Worm (Caenorhabditis elegans) whole organism, L1 larva: ENCODE data around the gene R105.1.

Experiments
- F16B12.6 ChIP-seq: fragments of 150-350 bp; optimal IDR thresholded peaks from 2 replicates; lab custom pipeline; 2014; ENCODE audit warnings: missing biosample characterization, missing genetic modification characterization
- Y116A8C.19 ChIP-seq: sonication (generic microtip); optimal IDR thresholded peaks from 2 replicates; lab custom pipeline; 2016; ENCODE audit warnings: missing compliant biosample characterization, missing genetic modification characterization, borderline replicate concordance
- alr-1 ChIP-seq: fragments of 200-800 bp; sonication (Bioruptor generic); optimal IDR thresholded peaks from 2 replicates; lab custom pipeline; 2018; ENCODE audit warnings: borderline replicate concordance, mild to moderate bottlenecking, missing genetic modification characterization, missing compliant biosample characterization
- aly-2 ChIP-seq: fragments of 150-350 bp; optimal IDR thresholded peaks from 2 replicates; lab custom pipeline; 2014; ENCODE audit warnings: missing biosample characterization, missing genetic modification characterization
- ama-1 ChIP-seq: fragments of 150-350 bp; optimal IDR thresholded peaks from 2 replicates; lab custom pipeline; 2014
- ceh-63 ChIP-seq: fragments of 200-800 bp; sonication (Bioruptor generic); optimal IDR thresholded peaks from 2 replicates; lab custom pipeline; 2018; ENCODE audit warnings: mild to moderate bottlenecking, missing genetic modification characterization, missing compliant biosample characterization
- ceh-8 ChIP-seq: fragments of 200-800 bp; sonication (Bioruptor generic); optimal IDR thresholded peaks from 2 replicates; lab custom pipeline; 2018; ENCODE audit warnings: mild to moderate bottlenecking, missing genetic modification characterization, moderate library complexity, missing compliant biosample characterization
- ceh-88 ChIP-seq: fragments of 200-800 bp; sonication (Bioruptor generic); IDR thresholded peaks from 2 replicates; pipeline ENCODE4 v1.3.6; 2022; ENCODE audit warnings: missing genetic modification characterization, missing compliant biosample characterization
- ceh-90 ChIP-seq: sonication (generic microtip); optimal IDR thresholded peaks from 2 replicates; lab custom pipeline; 2016; ENCODE audit warnings: missing genetic modification characterization, missing compliant biosample characterization
- dpl-1 ChIP-seq, 3 experiments: fragments of 150-350 bp in 2 of 3; sonication (generic microtip) in 1 of 3; optimal IDR thresholded peaks; 2 replicates each; lab custom pipeline; 2014 to 2017; ENCODE audit warnings: missing biosample characterization in 3 of 3, missing genetic modification characterization in 3 of 3, missing genetic modification reagents in 3 of 3
- dsc-1 ChIP-seq: sonication (generic microtip); optimal IDR thresholded peaks from 2 replicates; lab custom pipeline; 2016; ENCODE audit warnings: mild to moderate bottlenecking, missing genetic modification characterization, missing compliant biosample characterization
- egl-13 ChIP-seq: sonication (generic microtip); optimal IDR thresholded peaks from 2 replicates; lab custom pipeline; 2016; ENCODE audit warnings: missing genotype, missing genetic modification reagents, missing genetic modification characterization, missing compliant biosample characterization
- egl-27 ChIP-seq, 2 experiments: fragments of 150-350 bp in 1 of 2; sonication (generic microtip); optimal IDR thresholded peaks; 3 replicates each; lab custom pipeline; 2017 to 2018; ENCODE audit warnings: missing biosample characterization in 2 of 2, missing genetic modification characterization in 2 of 2, missing genetic modification reagents in 2 of 2
- elt-2 ChIP-seq: sonication (generic microtip); optimal IDR thresholded peaks from 2 replicates; lab custom pipeline; 2016; ENCODE audit warnings: missing genetic modification characterization, mild to moderate bottlenecking, inconsistent platforms, missing compliant biosample characterization, missing genetic modification reagents
- elt-3 ChIP-seq, 6 experiments: fragments of 150-350 bp in 1 of 6; sonication (generic microtip); optimal IDR thresholded peaks; 2 replicates each; lab custom pipeline; 2017 to 2018; ENCODE audit warnings: missing biosample characterization in 6 of 6, missing genetic modification characterization in 6 of 6, inconsistent platforms in 1 of 6
- ets-5 ChIP-seq: fragments of 200-800 bp; sonication (Bioruptor generic); IDR thresholded peaks from 2 replicates; pipeline ENCODE4 v1.3.6; 2022; ENCODE audit warnings: missing genetic modification characterization, missing compliant biosample characterization
- fkh-10 ChIP-seq: sonication (generic microtip); optimal IDR thresholded peaks from 2 replicates; lab custom pipeline; 2017; ENCODE audit warnings: missing biosample characterization, missing genetic modification reagents, missing genetic modification characterization
- grh-1 ChIP-seq: fragments of 200-800 bp; sonication (Bioruptor generic); IDR thresholded peaks from 2 replicates; pipeline ENCODE4 v1.3.6; 2022; ENCODE audit warnings: missing genetic modification reagents, missing genetic modification characterization, missing compliant biosample characterization
- hlh-17 ChIP-seq: fragments of 200-800 bp; sonication (Bioruptor generic); optimal IDR thresholded peaks from 2 replicates; lab custom pipeline; 2018; ENCODE audit warnings: missing genetic modification characterization, mild to moderate bottlenecking, missing compliant biosample characterization, moderate library complexity, borderline replicate concordance
- hlh-4 ChIP-seq: sonication (generic microtip); optimal IDR thresholded peaks from 2 replicates; lab custom pipeline; 2016; ENCODE audit warnings: mild to moderate bottlenecking, missing genetic modification characterization, missing compliant biosample characterization
- hpl-2 ChIP-seq: fragments of 150-350 bp; optimal IDR thresholded peaks from 2 replicates; lab custom pipeline; 2014; ENCODE audit warnings: missing biosample characterization, missing genetic modification reagents, missing genetic modification characterization
- isw-1 ChIP-seq: fragments of 200-800 bp; sonication (Bioruptor generic); IDR thresholded peaks from 2 replicates; pipeline ENCODE4 v1.3.6; 2022; ENCODE audit warnings: missing genetic modification characterization, missing compliant biosample characterization
- jun-1 ChIP-seq: fragments of 150-350 bp; optimal IDR thresholded peaks from 2 replicates; lab custom pipeline; 2014; ENCODE audit warnings: missing biosample characterization, missing genetic modification reagents, missing genetic modification characterization
- lin-13 ChIP-seq: fragments of 150-350 bp; optimal IDR thresholded peaks from 2 replicates; lab custom pipeline; 2014; ENCODE audit warnings: missing biosample characterization, missing genetic modification reagents, missing genetic modification characterization
- lin-14 ChIP-seq: fragments of 200-800 bp; sonication (Bioruptor generic); optimal IDR thresholded peaks from 2 replicates; lab custom pipeline; 2018; ENCODE audit warnings: mild to moderate bottlenecking, missing genetic modification characterization, moderate library complexity, missing compliant biosample characterization
- lin-35 ChIP-seq, 2 experiments: fragments of 150-350 bp; optimal IDR thresholded peaks; 2 replicates each; lab custom pipeline; 2014; ENCODE audit warnings: missing biosample characterization in 2 of 2, missing genetic modification characterization in 2 of 2, missing genetic modification reagents in 2 of 2
- lin-39 ChIP-seq: fragments of 150-350 bp; optimal IDR thresholded peaks from 2 replicates; lab custom pipeline; 2014; ENCODE audit warnings: missing biosample characterization, missing genetic modification reagents, missing genetic modification characterization
- lir-3 ChIP-seq: sonication (generic microtip); optimal IDR thresholded peaks from 2 replicates; lab custom pipeline; 2016; ENCODE audit warnings: mild to moderate bottlenecking, missing genetic modification characterization, moderate library complexity, missing compliant biosample characterization; ENCODE audit not compliant: poor library complexity
- lsy-2 ChIP-seq, 2 experiments: fragments of 150-350 bp; optimal IDR thresholded peaks; 2 replicates each; lab custom pipeline; 2014; ENCODE audit warnings: missing biosample characterization in 2 of 2, missing genetic modification characterization in 2 of 2
- mdl-1 ChIP-seq, 2 experiments: fragments of 150-350 bp; optimal IDR thresholded peaks; 2 replicates each; lab custom pipeline; 2014 to 2017; ENCODE audit warnings: missing biosample characterization in 2 of 2, missing genetic modification characterization in 2 of 2, inconsistent platforms in 1 of 2
- mef-2 ChIP-seq: fragments of 150-350 bp; optimal IDR thresholded peaks from 2 replicates; lab custom pipeline; 2014; ENCODE audit warnings: missing biosample characterization, missing genetic modification characterization
- mep-1 ChIP-seq: fragments of 150-350 bp; optimal IDR thresholded peaks from 2 replicates; lab custom pipeline; 2014; ENCODE audit warnings: missing biosample characterization, missing genetic modification characterization
- nhr-19 ChIP-seq: fragments of 200-800 bp; sonication (Bioruptor generic); conservative IDR thresholded peaks from 2 replicates; pipeline ENCODE4 v1.3.6; 2022; ENCODE audit warnings: missing genetic modification characterization, missing compliant biosample characterization
- nhr-20 ChIP-seq: sonication (generic microtip); optimal IDR thresholded peaks from 2 replicates; lab custom pipeline; 2016; ENCODE audit warnings: mild to moderate bottlenecking, missing genetic modification characterization, missing compliant biosample characterization
- nhr-28 ChIP-seq: fragments of 150-350 bp; optimal IDR thresholded peaks from 2 replicates; lab custom pipeline; 2014; ENCODE audit warnings: missing biosample characterization, missing genetic modification characterization
- nhr-71 ChIP-seq: sonication (generic microtip); optimal IDR thresholded peaks from 2 replicates; lab custom pipeline; 2016; ENCODE audit warnings: mild to moderate bottlenecking, missing genetic modification characterization, moderate library complexity, missing compliant biosample characterization
- nhr-77 ChIP-seq: fragments of 150-350 bp; optimal IDR thresholded peaks from 2 replicates; lab custom pipeline; 2014; ENCODE audit warnings: missing biosample characterization, missing genetic modification characterization
- nhr-84 ChIP-seq: sonication (generic microtip); optimal IDR thresholded peaks from 2 replicates; lab custom pipeline; 2017; ENCODE audit warnings: missing biosample characterization, missing genetic modification characterization
- nhr-85 ChIP-seq: sonication (generic microtip); peaks from one replicate; lab custom pipeline; 2016; ENCODE audit warnings: missing genetic modification characterization, inconsistent platforms, missing compliant biosample characterization
- nhr-90 ChIP-seq: sonication (generic microtip); optimal IDR thresholded peaks from 2 replicates; lab custom pipeline; 2016; ENCODE audit warnings: mild to moderate bottlenecking, missing genetic modification characterization, missing compliant biosample characterization; ENCODE audit not compliant: poor library complexity
- rnt-1 ChIP-seq: sonication (generic microtip); optimal IDR thresholded peaks from 2 replicates; lab custom pipeline; 2016; ENCODE audit warnings: mild to moderate bottlenecking, missing genetic modification characterization, moderate library complexity, missing compliant biosample characterization
- snu-23 ChIP-seq: sonication (generic microtip); optimal IDR thresholded peaks from 2 replicates; lab custom pipeline; 2016; ENCODE audit warnings: missing genetic modification characterization, missing compliant biosample characterization
- sox-4 ChIP-seq: sonication (generic microtip); optimal IDR thresholded peaks from 2 replicates; lab custom pipeline; 2016; ENCODE audit warnings: missing genetic modification characterization, missing compliant biosample characterization
- sptf-1 ChIP-seq: fragments of 150-350 bp; optimal IDR thresholded peaks from 2 replicates; lab custom pipeline; 2014; ENCODE audit warnings: missing biosample characterization, missing genetic modification characterization
- swsn-7 ChIP-seq: sonication (generic microtip); optimal IDR thresholded peaks from 2 replicates; lab custom pipeline; 2016; ENCODE audit warnings: missing genetic modification characterization, missing compliant biosample characterization
- tbx-2 ChIP-seq: sonication (generic microtip); optimal IDR thresholded peaks from 2 replicates; lab custom pipeline; 2016; ENCODE audit warnings: missing genetic modification characterization, missing compliant biosample characterization
- unc-30 ChIP-seq: sonication (generic microtip); optimal IDR thresholded peaks from 2 replicates; lab custom pipeline; 2017; ENCODE audit warnings: missing biosample characterization, missing genetic modification characterization
- unc-98 ChIP-seq: fragments of 200-800 bp; sonication (Bioruptor generic); IDR thresholded peaks from 2 replicates; pipeline ENCODE4 v1.3.6; 2022; ENCODE audit warnings: missing genetic modification characterization, missing compliant biosample characterization
- vab-15 ChIP-seq: sonication (generic microtip); optimal IDR thresholded peaks from 2 replicates; lab custom pipeline; 2017; ENCODE audit warnings: missing genotype, mild to moderate bottlenecking, missing genetic modification characterization, missing compliant biosample characterization
- xbp-1 ChIP-seq: sonication (generic microtip); optimal IDR thresholded peaks from 2 replicates; lab custom pipeline; 2016; ENCODE audit warnings: missing genetic modification characterization, missing compliant biosample characterization
- zag-1 ChIP-seq: fragments of 150-350 bp; optimal IDR thresholded peaks from 2 replicates; lab custom pipeline; 2014; ENCODE audit warnings: missing biosample characterization, missing genetic modification characterization
- zip-4 ChIP-seq: fragments of 200-800 bp; sonication (Bioruptor generic); optimal IDR thresholded peaks from 2 replicates; lab custom pipeline; 2018; ENCODE audit warnings: mild to moderate bottlenecking, missing genetic modification characterization, moderate library complexity, missing compliant biosample characterization

Gene R105.1

ce11 chrIV:4650624-4651094 lies 17.2 kb downstream of the R105.1 start, which contains the start of gene ubc-9 (continued):
- TF ChIP-seq grh-1 (GFP tag; lab: Robert Waterston, UW) (peak; percentile 59), lin-35 (GFP tag; optimal IDR thresholded peaks at IDR 0.05; lab: Kevin White, UChicago) (peak; percentile 77 to 85), F16B12.6 (peak; percentile 16), ets-5 (GFP tag; lab: Robert Waterston, UW) (no peak), alr-1 (no peak), hpl-2 (GFP tag; lab: Kevin White, UChicago) (no peak), dpl-1 (GFP tag; optimal IDR thresholded peaks at IDR 0.05; lab: Kevin White, UChicago) (peak; percentile 69 to 80 (median 72)), nhr-84 (tag; lab: Kevin White, UChicago) (no peak), lin-39 (tag; lab: Kevin White, UChicago) (no peak), rnt-1 (tag; lab: Kevin White, UChicago) (peak; percentile 62), ceh-63 (GFP tag; lab: Kevin White, UChicago) (no peak), ceh-8 (no peak), nhr-85 (tag; lab: Kevin White, UChicago) (peak; percentile 85), xbp-1 (peak; percentile 70), swsn-7 (tag; lab: Kevin White, UChicago) (peak; percentile 76), lin-14 (GFP tag; lab: Kevin White, UChicago) (peak; percentile 83), lir-3 (peak; percentile 39), lin-13 (peak; percentile 88), sox-4 (tag; lab: Kevin White, UChicago) (peak; percentile 35), nhr-20 (tag; lab: Kevin White, UChicago) (peak; percentile 83), isw-1 (GFP tag; lab: Robert Waterston, UW) (peak; percentile 69), fkh-10 (GFP tag; lab: Kevin White, UChicago) (no peak), unc-30 (no peak), egl-13 (tag; lab: Kevin White, UChicago) (peak; percentile 54), hlh-17 (no peak), ama-1 (lab: Kevin White, UChicago) (no peak), jun-1 (no peak), mdl-1 (tag; optimal IDR thresholded peaks at IDR 0.05; lab: Kevin White, UChicago) (peak in 1 of 2 experiments; percentile 33), zip-4 (GFP tag; lab: Kevin White, UChicago) (peak; percentile 69), lsy-2 (tag; optimal IDR thresholded peaks at IDR 0.05; lab: Kevin White, UChicago) (peak; percentile 74 to 76), vab-15 (tag; lab: Kevin White, UChicago) (peak; percentile 0), nhr-71 (tag; lab: Kevin White, UChicago) (peak; percentile 88), dsc-1 (tag; lab: Kevin White, UChicago) (peak; percentile 72), ceh-88 (GFP tag; lab: Robert Waterston, UW) (no peak), Y116A8C.19 (no peak), mep-1 (peak; percentile 51), aly-2 (tag; lab: Kevin White, UChicago) (no peak), sptf-1 (no peak), elt-3 (tag; optimal IDR thresholded peaks at IDR 0.05; lab: Kevin White, UChicago) (peak in 2 of 6 experiments; percentile 18 to 25), elt-2 (tag; lab: Kevin White, UChicago) (peak; percentile 31), unc-98 (GFP tag; lab: Robert Waterston, UW) (no peak), nhr-90 (tag; lab: Kevin White, UChicago) (peak; percentile 77), nhr-28 (tag; lab: Kevin White, UChicago) (no peak), hlh-4 (no peak), tbx-2 (tag; lab: Kevin White, UChicago) (peak; percentile 78), nhr-19 (peak; percentile 81), ceh-90 (tag; lab: Kevin White, UChicago) (no peak), snu-23 (peak; percentile 88), egl-27 (tag; optimal IDR thresholded peaks at IDR 0.05; lab: Kevin White, UChicago) (no peak), nhr-77 (tag; lab: Kevin White, UChicago) (peak; percentile 43), zag-1 (tag; lab: Kevin White, UChicago) (no peak), mef-2 (tag; lab: Kevin White, UChicago) (no peak)
